Fruit fly (Drosophila melanogaster): ENCODE data around the gene CG17177.

CG17177 gene

DNA sequence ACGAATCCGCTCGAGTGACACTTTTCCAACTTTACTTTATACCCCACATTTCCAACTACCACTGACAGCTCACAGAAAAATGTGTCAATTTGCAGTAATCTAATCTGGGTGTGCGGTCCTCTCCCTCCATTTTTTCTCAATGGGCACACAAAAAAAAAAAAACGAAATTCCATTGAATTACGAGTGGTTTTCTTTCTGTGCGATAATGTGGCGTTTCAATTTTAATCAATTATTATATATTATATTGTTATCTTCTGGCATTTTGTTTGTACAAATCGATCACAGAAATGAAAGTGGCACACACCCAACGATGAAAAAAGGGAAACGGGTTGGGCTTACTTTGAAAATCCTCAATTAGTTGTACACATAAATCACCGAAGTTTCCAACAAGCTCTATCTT is 51.1 kb downstream of the CG17177 start:
- TF ChIP-seq CG8478 (optimal IDR thresholded peaks at IDR 0.05) = no peak
- no peak for TF ChIP-seq CTCF (optimal IDR thresholded peaks at IDR 0.05)

dm6 chr3L:14648922-14649321 is 52.6 kb downstream of the CG17177 start:
- TF ChIP-seq CTCF (optimal IDR thresholded peaks at IDR 0.05) (no peak), CG8478 (optimal IDR thresholded peaks at IDR 0.05) (no peak)

Data from S2 (cell line).